Worm (Caenorhabditis elegans) whole organism, L4 larva: Measurements from ENCODE around the gene ZK1248.5.

Experiments
- F10B5.3 ChIP-seq: sonication (generic microtip); optimal IDR thresholded peaks from 2 replicates; lab custom pipeline; 2016; ENCODE audit warnings: mild to moderate bottlenecking, missing genetic modification characterization, missing compliant biosample characterization
- F44E2.7 ChIP-seq: fragments of 200-800 bp; sonication (Bioruptor generic); IDR thresholded peaks from 2 replicates; pipeline ENCODE4 v2.1.2; 2022; ENCODE audit warnings: missing genetic modification characterization, missing compliant biosample characterization
- R02D3.7 ChIP-seq: fragments of 150-350 bp; sonication (generic microtip); optimal IDR thresholded peaks from 3 replicates; lab custom pipeline; 2014; ENCODE audit warnings: missing biosample characterization, missing genetic modification characterization
- T20F7.1 ChIP-seq: fragments of 200-800 bp; sonication (Bioruptor generic); optimal IDR thresholded peaks from 2 replicates; lab custom pipeline; 2018; ENCODE audit warnings: mild to moderate bottlenecking, missing genetic modification characterization, missing compliant biosample characterization
- Y48G9A.11 ChIP-seq: fragments of 200-800 bp; sonication (Bioruptor generic); IDR thresholded peaks from 2 replicates; pipeline ENCODE4 v1.3.6; 2022; ENCODE audit warnings: missing genetic modification reagents, missing genetic modification characterization, missing compliant biosample characterization
- ZK546.5 ChIP-seq, 2 experiments: sonication (generic microtip); optimal IDR thresholded peaks; 2 replicates each; lab custom pipeline; 2017; ENCODE audit warnings: missing biosample characterization in 2 of 2, missing genetic modification characterization in 2 of 2
- aha-1 ChIP-seq: fragments of 150-350 bp; peaks from one replicate; lab custom pipeline; 2014; ENCODE audit warnings: missing biosample characterization, missing genetic modification characterization
- arid-1 ChIP-seq: fragments of 200-800 bp; sonication (Bioruptor generic); conservative IDR thresholded peaks from 2 replicates; pipeline ENCODE4 v1.3.6; 2022; ENCODE audit warnings: missing genetic modification reagents, missing genetic modification characterization, missing compliant biosample characterization
- ceh-28 ChIP-seq: fragments of 150-350 bp; optimal IDR thresholded peaks from 2 replicates; lab custom pipeline; 2014; ENCODE audit warnings: missing biosample characterization, missing genetic modification reagents, missing genetic modification characterization
- ceh-32 ChIP-seq: sonication (generic microtip); optimal IDR thresholded peaks from 2 replicates; lab custom pipeline; 2016; ENCODE audit warnings: mild to moderate bottlenecking, missing genetic modification characterization, missing compliant biosample characterization; ENCODE audit not compliant: poor library complexity
- ceh-44 ChIP-seq: fragments of 200-800 bp; sonication (Bioruptor generic); IDR thresholded peaks from 2 replicates; pipeline ENCODE4 v1.3.6; 2022; ENCODE audit warnings: missing genetic modification reagents, missing genetic modification characterization, missing compliant biosample characterization
- ces-1 ChIP-seq: fragments of 150-350 bp; sonication (generic microtip); optimal IDR thresholded peaks from 4 replicates; lab custom pipeline; 2014; ENCODE audit warnings: missing biosample characterization, missing genetic modification reagents, missing genetic modification characterization
- cey-2 ChIP-seq: sonication (generic microtip); optimal IDR thresholded peaks from 3 replicates; lab custom pipeline; 2017; ENCODE audit warnings: missing genetic modification characterization, mild to moderate bottlenecking, missing compliant biosample characterization, antibody characterized with exemption, borderline replicate concordance; ENCODE audit not compliant: insufficient read depth
- ctbp-1 ChIP-seq: fragments of 200-800 bp; sonication (Bioruptor generic); IDR thresholded peaks from 2 replicates; pipeline ENCODE4 v1.3.6; 2022; ENCODE audit warnings: missing genetic modification reagents, missing genetic modification characterization, missing compliant biosample characterization
- daf-16 ChIP-seq, 3 experiments: sonication (generic microtip); optimal IDR thresholded peaks; 2 replicates each; lab custom pipeline; 2016 to 2017; ENCODE audit warnings: missing genetic modification characterization in 3 of 3, missing genetic modification reagents in 3 of 3, mild to moderate bottlenecking in 2 of 3, missing compliant biosample characterization in 2 of 3, missing biosample characterization in 1 of 3, moderate library complexity in 1 of 3
- dmd-6 ChIP-seq: fragments of 200-800 bp; sonication (Bioruptor generic); IDR thresholded peaks from 2 replicates; pipeline ENCODE4 v1.3.6; 2022; ENCODE audit warnings: missing genetic modification reagents, missing genetic modification characterization, missing compliant biosample characterization
- dmd-9 ChIP-seq: fragments of 200-800 bp; sonication (Bioruptor generic); IDR thresholded peaks from 2 replicates; pipeline ENCODE4 v1.3.6; 2022; ENCODE audit warnings: missing genetic modification reagents, missing genetic modification characterization, missing compliant biosample characterization
- dpl-1 ChIP-seq: fragments of 150-350 bp; optimal IDR thresholded peaks from 2 replicates; lab custom pipeline; 2014; ENCODE audit warnings: missing biosample characterization, missing genetic modification reagents, missing genetic modification characterization
- fkh-10 ChIP-seq: fragments of 150-350 bp; optimal IDR thresholded peaks from 2 replicates; lab custom pipeline; 2014; ENCODE audit warnings: missing biosample characterization, missing genetic modification reagents, missing genetic modification characterization
- hlh-30 ChIP-seq: sonication (generic microtip); optimal IDR thresholded peaks from 2 replicates; lab custom pipeline; 2017; ENCODE audit warnings: antibody characterized with exemption, mild to moderate bottlenecking, missing genetic modification characterization, missing compliant biosample characterization; ENCODE audit not compliant: insufficient read depth
- lim-7 ChIP-seq: fragments of 200-800 bp; sonication (Bioruptor generic); IDR thresholded peaks from 2 replicates; pipeline ENCODE4 v1.3.6; 2022; ENCODE audit warnings: missing genetic modification characterization, missing compliant biosample characterization
- lir-3 ChIP-seq: sonication (generic microtip); optimal IDR thresholded peaks from 2 replicates; lab custom pipeline; 2016; ENCODE audit warnings: mild to moderate bottlenecking, missing genetic modification characterization, missing compliant biosample characterization
- lsy-2 ChIP-seq, 2 experiments: fragments of 150-350 bp in 1 of 2; sonication (generic microtip) in 1 of 2; optimal IDR thresholded peaks; 2 replicates each; lab custom pipeline; 2014 to 2017; ENCODE audit warnings: missing biosample characterization in 2 of 2, missing genetic modification characterization in 2 of 2
- mes-2 ChIP-seq: sonication (generic microtip); optimal IDR thresholded peaks from 2 replicates; lab custom pipeline; 2016; ENCODE audit warnings: missing genotype, mild to moderate bottlenecking, missing genetic modification characterization, missing compliant biosample characterization; ENCODE audit not compliant: poor library complexity, severe bottlenecking
- mxl-2 ChIP-seq: fragments of 200-800 bp; sonication (Bioruptor generic); conservative IDR thresholded peaks from 2 replicates; pipeline ENCODE4 v1.3.6; 2022; ENCODE audit warnings: missing genetic modification reagents, missing genetic modification characterization, missing compliant biosample characterization
- nhr-10 ChIP-seq: fragments of 150-350 bp; optimal IDR thresholded peaks from 2 replicates; lab custom pipeline; 2014; ENCODE audit warnings: missing biosample characterization, missing genetic modification characterization
- nhr-11 ChIP-seq: fragments of 150-350 bp; optimal IDR thresholded peaks from 2 replicates; lab custom pipeline; 2014; ENCODE audit warnings: missing biosample characterization, missing genetic modification characterization
- nhr-111 ChIP-seq: fragments of 200-800 bp; sonication (Bioruptor generic); optimal IDR thresholded peaks from 2 replicates; lab custom pipeline; 2018; ENCODE audit warnings: mild to moderate bottlenecking, missing genetic modification characterization, missing compliant biosample characterization
- nhr-41 ChIP-seq: fragments of 200-800 bp; sonication (Bioruptor generic); IDR thresholded peaks from 2 replicates; pipeline ENCODE4 v1.3.6; 2022; ENCODE audit warnings: missing genetic modification reagents, missing genetic modification characterization, missing compliant biosample characterization
- nhr-42 ChIP-seq: fragments of 200-800 bp; sonication (Bioruptor generic); IDR thresholded peaks from 2 replicates; pipeline ENCODE4 v1.3.6; 2022; ENCODE audit warnings: missing genetic modification characterization, missing compliant biosample characterization
- nhr-6 ChIP-seq: fragments of 150-350 bp; optimal IDR thresholded peaks from 2 replicates; lab custom pipeline; 2014; ENCODE audit warnings: missing biosample characterization, missing genetic modification characterization
- nhr-77 ChIP-seq: fragments of 150-350 bp; optimal IDR thresholded peaks from 2 replicates; lab custom pipeline; 2014; ENCODE audit warnings: missing biosample characterization, missing genetic modification characterization
- pqm-1 ChIP-seq: sonication (generic microtip); optimal IDR thresholded peaks from 2 replicates; lab custom pipeline; 2017; ENCODE audit warnings: missing biosample characterization, missing genetic modification characterization
- saeg-2 ChIP-seq: fragments of 200-800 bp; sonication (Bioruptor generic); IDR thresholded peaks from 2 replicates; pipeline ENCODE4 v1.3.6; 2022; ENCODE audit warnings: missing genetic modification reagents, missing genetic modification characterization, missing compliant biosample characterization
- sdz-12 ChIP-seq: fragments of 200-800 bp; sonication (Bioruptor generic); optimal IDR thresholded peaks from 2 replicates; lab custom pipeline; 2018; ENCODE audit warnings: mild to moderate bottlenecking, missing genetic modification characterization, missing compliant biosample characterization
- set-16 ChIP-seq: fragments of 200-800 bp; sonication (Bioruptor generic); IDR thresholded peaks from 2 replicates; pipeline ENCODE4 v1.3.6; 2022; ENCODE audit warnings: missing genetic modification reagents, missing genetic modification characterization, missing compliant biosample characterization
- snpc-1.2 ChIP-seq: fragments of 200-800 bp; sonication (Bioruptor generic); IDR thresholded peaks from 2 replicates; pipeline ENCODE4 v1.3.6; 2022; ENCODE audit warnings: missing genetic modification reagents, missing genetic modification characterization, missing compliant biosample characterization
- unc-39 ChIP-seq: sonication (generic microtip); optimal IDR thresholded peaks from 2 replicates; lab custom pipeline; 2017; ENCODE audit warnings: missing biosample characterization, missing genetic modification characterization
- unc-62 ChIP-seq, 3 experiments: fragments of 150-350 bp in 1 of 3; sonication (generic microtip); optimal IDR thresholded peaks in 2 of 3; peaks in 1 of 3; 1 replicate in 1 of 3; 2 replicates in 2 of 3; lab custom pipeline; 2014 to 2017; ENCODE audit warnings: missing biosample characterization in 3 of 3, missing genetic modification characterization in 3 of 3, missing genetic modification reagents in 3 of 3, missing genotype in 1 of 3
- zfp-2 ChIP-seq: sonication (generic microtip); optimal IDR thresholded peaks from 2 replicates; lab custom pipeline; 2016; ENCODE audit warnings: mild to moderate bottlenecking, missing genetic modification characterization, missing compliant biosample characterization
- zip-11 ChIP-seq: fragments of 200-800 bp; sonication (Bioruptor generic); IDR thresholded peaks from 2 replicates; pipeline ENCODE4 v1.3.6; 2022; ENCODE audit warnings: missing genetic modification characterization, missing compliant biosample characterization
- ztf-11 ChIP-seq: fragments of 150-350 bp; optimal IDR thresholded peaks from 2 replicates; lab custom pipeline; 2014; ENCODE audit warnings: missing biosample characterization, missing genetic modification characterization
- ztf-7 ChIP-seq: fragments of 150-350 bp; optimal IDR thresholded peaks from 2 replicates; lab custom pipeline; 2014; ENCODE audit warnings: missing biosample characterization, missing genetic modification characterization

The ZK1248.5 gene

ce11 chrII:5839227-5839626, 28.9 kb downstream of the ZK1248.5 start, which contains the start of gene ZK1248.19:
TSS of gene ZK1248.19 (minus strand) at chrII:5839414.
- TF ChIP-seq daf-16 (GFP tag; optimal IDR thresholded peaks at IDR 0.05; lab: Kevin White, UChicago) (no peak), daf-16 (tag; optimal IDR thresholded peaks at IDR 0.05; lab: Kevin White, UChicago) (peak; percentile 24), lim-7 (GFP tag; lab: Robert Waterston, UW) (no peak), dmd-6 (GFP tag; lab: Robert Waterston, UW) (no peak), dpl-1 (peak; percentile 12), mes-2 (tag; lab: Kevin White, UChicago) (peak; percentile 57), lsy-2 (tag; optimal IDR thresholded peaks at IDR 0.05; lab: Kevin White, UChicago) (peak in 1 of 2 experiments; percentile 54), pqm-1 (no peak), R02D3.7 (tag; lab: Kevin White, UChicago) (peak; percentile 88), nhr-42 (GFP tag; lab: Robert Waterston, UW) (no peak)

- TF ChIP-seq daf-16 (GFP tag; optimal IDR thresholded peaks at IDR 0.05; lab: Kevin White, UChicago), result peak in 1 of 2 experiments; percentile 94
- TF ChIP-seq daf-16 (tag; optimal IDR thresholded peaks at IDR 0.05; lab: Kevin White, UChicago), result no peak
- TF ChIP-seq nhr-11, result peak; percentile 34
- TF ChIP-seq lir-3, result no peak
- TF ChIP-seq, all 104 proteins: peak for 2
These were observed 30.8 kb downstream of the ZK1248.5 start, which contains the start of gene lec-5 for ce11 chrII:5841053-5841547. TSS of gene lec-5 (minus strand) at chrII:5841103.

DNA sequence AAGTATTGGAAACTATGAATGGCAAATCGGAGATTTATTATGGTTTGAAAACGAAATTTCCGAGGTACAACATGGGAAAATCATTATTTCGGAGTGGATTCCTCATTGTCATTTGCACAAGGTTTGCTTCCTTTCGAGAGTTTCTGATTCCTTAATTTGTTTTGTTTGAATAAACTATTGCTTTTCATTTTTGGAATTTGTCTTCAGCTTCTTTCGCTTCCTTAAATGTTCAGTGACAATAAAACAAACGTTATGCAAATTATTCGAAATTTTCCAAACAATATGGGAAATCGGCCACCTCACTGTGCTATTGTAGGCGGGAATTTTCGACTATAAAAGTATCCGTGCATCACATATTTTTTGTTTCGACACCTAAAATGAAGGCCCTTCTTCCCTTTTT, 31.6 kb downstream of the ZK1248.5 start, which contains the start of gene nep-25:
Gene nep-25, plus strand, starts transcription at position 375 of the 400 bp plus-strand sequence.
- peak; percentile 46 for TF ChIP-seq aha-1
- no peak for TF ChIP-seq F44E2.7 (GFP tag; lab: Robert Waterston, UW)
- no peak for TF ChIP-seq daf-16 (GFP tag; optimal IDR thresholded peaks at IDR 0.05; lab: Kevin White, UChicago)
- no peak for TF ChIP-seq daf-16 (tag; optimal IDR thresholded peaks at IDR 0.05; lab: Kevin White, UChicago)
- no peak for TF ChIP-seq nhr-41 (GFP tag; lab: Robert Waterston, UW)
- no peak for TF ChIP-seq T20F7.1 (GFP tag; lab: Kevin White, UChicago)
- no peak for TF ChIP-seq zip-11 (GFP tag; lab: Robert Waterston, UW)
- TF ChIP-seq ztf-11 (tag; lab: Kevin White, UChicago), result no peak
- no peak for TF ChIP-seq zfp-2 (tag; lab: Kevin White, UChicago)
- no peak for TF ChIP-seq nhr-6 (tag; lab: Kevin White, UChicago)
- TF ChIP-seq cey-2 (tag; lab: Kevin White, UChicago), result no peak
- TF ChIP-seq nhr-111 (GFP tag; lab: Kevin White, UChicago), result no peak
- TF ChIP-seq unc-62 (GFP tag; optimal IDR thresholded peaks at IDR 0.05 in 1 of 2; lab: Kevin White, UChicago), result peak in 1 of 2 experiments; percentile 90
- TF ChIP-seq unc-62 (tag; optimal IDR thresholded peaks at IDR 0.05; lab: Kevin White, UChicago), result no peak
- no peak for TF ChIP-seq set-16
- TF ChIP-seq nhr-77 (tag; lab: Kevin White, UChicago), result no peak
- TF ChIP-seq, all 104 proteins: peak for 2

ce11 chrII:5844694-5845129, 34.4 kb downstream of the ZK1248.5 start:
- TF ChIP-seq ces-1 (GFP tag; lab: Kevin White, UChicago) (peak; percentile 94), dmd-6 (GFP tag; lab: Robert Waterston, UW) (peak; percentile 99), ceh-28 (tag; lab: Kevin White, UChicago) (peak; percentile 49), arid-1 (GFP tag; lab: Robert Waterston, UW) (peak; percentile 96), ctbp-1 (peak; percentile 99), dpl-1 (peak; percentile 87), sdz-12 (GFP tag; lab: Kevin White, UChicago) (peak; percentile 82), dmd-9 (GFP tag; lab: Robert Waterston, UW) (peak; percentile 99), fkh-10 (GFP tag; lab: Kevin White, UChicago) (peak; percentile 100), saeg-2 (GFP tag; lab: Robert Waterston, UW) (peak; percentile 99), daf-16 (GFP tag; optimal IDR thresholded peaks at IDR 0.05; lab: Kevin White, UChicago) (peak; percentile 89 to 97), daf-16 (tag; optimal IDR thresholded peaks at IDR 0.05; lab: Kevin White, UChicago) (peak; percentile 89), hlh-30 (tag; lab: Kevin White, UChicago) (peak; percentile 96), F10B5.3 (peak; percentile 95), ceh-44 (peak; percentile 89; the same call in 1 of the 2 replicates), mxl-2 (GFP tag; lab: Robert Waterston, UW) (peak; percentile 86), unc-39 (tag; lab: Kevin White, UChicago) (peak; percentile 75), ztf-7 (peak; percentile 91), ZK546.5 (tag; optimal IDR thresholded peaks at IDR 0.05; lab: Kevin White, UChicago) (peak; percentile 58 to 72), nhr-10 (tag; lab: Kevin White, UChicago) (peak; percentile 93), Y48G9A.11 (peak; percentile 88), ceh-32 (tag; lab: Kevin White, UChicago) (peak; percentile 91), snpc-1.2 (GFP tag; lab: Robert Waterston, UW) (peak; percentile 94)
